Fruit fly (Drosophila melanogaster) whole organism, embryonic: ENCODE data around the gene CG14400.

Experiments used
- CG10267 ChIP-seq: fragments of 200-800 bp; sonication (Bioruptor generic); optimal IDR thresholded peaks from 2 replicates; lab custom pipeline; 2018; ENCODE audit warnings: missing biosample characterization, mild to moderate bottlenecking, missing genetic modification characterization, moderate library complexity
- CG11696 ChIP-seq: fragments of 200-800 bp; sonication (Bioruptor generic); IDR thresholded peaks from 2 replicates; pipeline ENCODE4 v1.3.6; 2022; ENCODE audit warnings: missing biosample characterization, missing genetic modification characterization
- CG12769 ChIP-seq: fragments of 200-800 bp; sonication (Bioruptor generic); optimal IDR thresholded peaks from 2 replicates; lab custom pipeline; 2019; ENCODE audit warnings: missing biosample characterization, mild to moderate bottlenecking, missing genetic modification characterization, moderate library complexity
- CG13287 ChIP-seq: fragments of 200-800 bp; sonication (Bioruptor generic); IDR thresholded peaks from 2 replicates; pipeline ENCODE4 v1.3.6; 2022; ENCODE audit warnings: missing biosample characterization, missing genetic modification characterization; ENCODE audit not compliant: partially characterized antibody
- CG14965 ChIP-seq: fragments of 200-800 bp; sonication (Bioruptor generic); optimal IDR thresholded peaks from 2 replicates; lab custom pipeline; 2016; ENCODE audit warnings: missing biosample characterization, missing genetic modification characterization, borderline replicate concordance
- CG15011 ChIP-seq: fragments of 200-800 bp; sonication (Bioruptor generic); optimal IDR thresholded peaks from 3 replicates; lab custom pipeline; 2018; ENCODE audit warnings: missing biosample characterization, mild to moderate bottlenecking, missing genetic modification characterization
- CG17361 ChIP-seq: fragments of 200-800 bp; sonication (Bioruptor generic); IDR thresholded peaks from 3 replicates; pipeline ENCODE4 v1.3.6; 2022; ENCODE audit warnings: missing biosample characterization, missing genetic modification characterization
- CG18619 ChIP-seq: fragments of 200-800 bp; sonication (Bioruptor generic); optimal IDR thresholded peaks from 3 replicates; lab custom pipeline; 2017; ENCODE audit warnings: missing biosample characterization, mild to moderate bottlenecking, missing genetic modification characterization
- CG18764 ChIP-seq: fragments of 200-800 bp; sonication (Bioruptor generic); optimal IDR thresholded peaks from 3 replicates; lab custom pipeline; 2016; ENCODE audit warnings: missing biosample characterization, missing genetic modification characterization
- CG2120 ChIP-seq: fragments of 200-800 bp; sonication (Bioruptor generic); optimal IDR thresholded peaks from 3 replicates; lab custom pipeline; 2016; ENCODE audit warnings: missing biosample characterization, missing genetic modification characterization
- CG2129 ChIP-seq: fragments of 200-800 bp; sonication (Bioruptor generic); IDR thresholded peaks from 2 replicates; pipeline ENCODE4 v1.3.6; 2022; ENCODE audit warnings: missing biosample characterization, missing genetic modification characterization; ENCODE audit not compliant: partially characterized antibody
- CG2199 ChIP-seq: fragments of 200-800 bp; sonication (Bioruptor generic); IDR thresholded peaks from 3 replicates; pipeline ENCODE4 v1.3.6; 2022; ENCODE audit warnings: missing biosample characterization, missing genetic modification characterization
- CG30431 ChIP-seq: fragments of 200-800 bp; sonication (Bioruptor generic); optimal IDR thresholded peaks from 2 replicates; lab custom pipeline; 2017; ENCODE audit warnings: missing biosample characterization, missing genetic modification characterization
- CG3065 ChIP-seq: fragments of 200-800 bp; sonication (Bioruptor generic); optimal IDR thresholded peaks from 2 replicates; lab custom pipeline; 2016; ENCODE audit warnings: missing biosample characterization, missing genetic modification characterization
- CG34224 ChIP-seq: fragments of 200-800 bp; sonication (Bioruptor generic); IDR thresholded peaks from 3 replicates; pipeline ENCODE4 v1.3.6; 2022; ENCODE audit warnings: missing biosample characterization, missing genetic modification characterization; ENCODE audit not compliant: partially characterized antibody
- CG34376 ChIP-seq: fragments of 200-800 bp; sonication (Bioruptor generic); optimal IDR thresholded peaks from 2 replicates; lab custom pipeline; 2018; ENCODE audit warnings: missing biosample characterization, mild to moderate bottlenecking, missing genetic modification characterization
- CG5180 ChIP-seq: fragments of 200-800 bp; sonication (Bioruptor generic); optimal IDR thresholded peaks from 3 replicates; lab custom pipeline; 2017; ENCODE audit warnings: missing biosample characterization, missing genetic modification characterization, mild to moderate bottlenecking, moderate library complexity, missing genetic modification reagents
- CG6683 ChIP-seq: fragments of 200-800 bp; sonication (Bioruptor generic); optimal IDR thresholded peaks from 2 replicates; lab custom pipeline; 2017; ENCODE audit warnings: missing biosample characterization, mild to moderate bottlenecking, missing genetic modification characterization, missing genetic modification reagents
- CG8281 ChIP-seq: fragments of 200-800 bp; sonication (Bioruptor generic); optimal IDR thresholded peaks from 2 replicates; lab custom pipeline; 2018; ENCODE audit warnings: missing biosample characterization, mild to moderate bottlenecking, missing genetic modification characterization, moderate library complexity
- CG8290 ChIP-seq, 3 experiments: fragments of 200-800 bp; sonication (Bioruptor generic); optimal IDR thresholded peaks; 2 replicates each; lab custom pipeline; 2016 to 2019; ENCODE audit warnings: missing biosample characterization in 3 of 3, missing genetic modification characterization in 3 of 3, mild to moderate bottlenecking in 2 of 3, moderate library complexity in 1 of 3
- CG9609 ChIP-seq: fragments of 200-800 bp; sonication (Bioruptor generic); optimal IDR thresholded peaks from 3 replicates; lab custom pipeline; 2016; ENCODE audit warnings: missing biosample characterization, missing genetic modification characterization
- CG9932 ChIP-seq: fragments of 200-800 bp; sonication (Bioruptor generic); IDR thresholded peaks from 2 replicates; pipeline ENCODE4 v1.3.6; 2022; ENCODE audit warnings: missing biosample characterization, missing genetic modification characterization
- D19A ChIP-seq: fragments of 200-800 bp; optimal IDR thresholded peaks from 3 replicates; lab custom pipeline; 2019; ENCODE audit warnings: missing biosample characterization, mild to moderate bottlenecking, missing genetic modification characterization, moderate library complexity
- Dad ChIP-seq: fragments of 200-800 bp; sonication (Bioruptor generic); optimal IDR thresholded peaks from 3 replicates; lab custom pipeline; 2016; ENCODE audit warnings: missing biosample characterization, missing genetic modification characterization
- H2.0 ChIP-seq: fragments of 200-800 bp; sonication (Bioruptor generic); IDR thresholded peaks from 2 replicates; pipeline ENCODE4 v1.3.6; 2022; ENCODE audit warnings: missing biosample characterization, missing genetic modification characterization
- Hey ChIP-seq: fragments of 200-800 bp; sonication (Bioruptor generic); optimal IDR thresholded peaks from 3 replicates; lab custom pipeline; 2018; ENCODE audit warnings: missing biosample characterization, mild to moderate bottlenecking, missing genetic modification characterization
- MBD-R2 ChIP-seq: fragments of 200-800 bp; sonication (Bioruptor generic); IDR thresholded peaks from 2 replicates; pipeline ENCODE4 v1.3.6; 2022; ENCODE audit warnings: missing biosample characterization, missing genetic modification characterization
- Nf-YC ChIP-seq: fragments of 200-800 bp; optimal IDR thresholded peaks from 3 replicates; lab custom pipeline; 2019; ENCODE audit warnings: missing biosample characterization, mild to moderate bottlenecking, missing genetic modification characterization, moderate library complexity
- Oli ChIP-seq: fragments of 200-800 bp; sonication (Bioruptor generic); optimal IDR thresholded peaks from 2 replicates; lab custom pipeline; 2018; ENCODE audit warnings: missing biosample characterization, mild to moderate bottlenecking, missing genetic modification characterization, moderate library complexity
- Sry-β ChIP-seq: fragments of 200-800 bp; sonication (Bioruptor generic); optimal IDR thresholded peaks from 2 replicates; lab custom pipeline; 2018; ENCODE audit warnings: missing biosample characterization, mild to moderate bottlenecking, missing genetic modification characterization, moderate library complexity
- YL-1 ChIP-seq: fragments of 200-800 bp; sonication (Bioruptor generic); optimal IDR thresholded peaks from 3 replicates; lab custom pipeline; 2017; ENCODE audit warnings: missing biosample characterization, mild to moderate bottlenecking, missing genetic modification characterization
- bab2 ChIP-seq: fragments of 200-800 bp; sonication (Bioruptor generic); optimal IDR thresholded peaks from 2 replicates; lab custom pipeline; 2016; ENCODE audit warnings: missing biosample characterization, missing genetic modification characterization
- bcd ChIP-seq: fragments of 200-800 bp; sonication (Bioruptor generic); optimal IDR thresholded peaks from 2 replicates; lab custom pipeline; 2017; ENCODE audit warnings: missing biosample characterization, mild to moderate bottlenecking, missing genetic modification characterization
- br ChIP-seq: fragments of >200 bp; optimal IDR thresholded peaks from 2 replicates; lab custom pipeline; 2017
- bsh ChIP-seq, 2 experiments: fragments of 200-800 bp; sonication (Bioruptor generic); optimal IDR thresholded peaks; 2 replicates each; lab custom pipeline; 2017 to 2018; ENCODE audit warnings: mild to moderate bottlenecking in 2 of 2, missing biosample characterization in 2 of 2, missing genetic modification characterization in 2 of 2, moderate library complexity in 1 of 2
- chinmo ChIP-seq: fragments of 200-800 bp; sonication (Bioruptor generic); IDR thresholded peaks from 4 replicates; pipeline ENCODE4 v1.3.6; 2022; ENCODE audit warnings: missing biosample characterization, missing genetic modification characterization; ENCODE audit not compliant: partially characterized antibody
- chm ChIP-seq: fragments of 200-800 bp; sonication (Bioruptor generic); IDR thresholded peaks from 2 replicates; pipeline ENCODE4 v1.3.6; 2022; ENCODE audit warnings: missing biosample characterization, missing genetic modification characterization
- corto ChIP-seq: fragments of 200-800 bp; sonication (Bioruptor generic); optimal IDR thresholded peaks from 2 replicates; lab custom pipeline; 2016; ENCODE audit warnings: missing biosample characterization, mild to moderate bottlenecking, missing genetic modification characterization, moderate library complexity
- cwo ChIP-seq: fragments of 200-800 bp; sonication (Bioruptor generic); optimal IDR thresholded peaks from 3 replicates; lab custom pipeline; 2017; ENCODE audit warnings: missing biosample characterization, missing genetic modification characterization, mild to moderate bottlenecking, moderate library complexity, missing genetic modification reagents
- emc ChIP-seq: fragments of 200-800 bp; sonication (Bioruptor generic); optimal IDR thresholded peaks from 2 replicates; lab custom pipeline; 2016; ENCODE audit warnings: missing biosample characterization, missing genetic modification characterization
- eve ChIP-seq, 2 experiments: fragments of >200 bp; optimal IDR thresholded peaks; 2 replicates each; lab custom pipeline; 2017; ENCODE audit warnings: missing biosample characterization in 2 of 2, missing genetic modification characterization in 2 of 2
- lilli ChIP-seq: fragments of 200-800 bp; sonication (Bioruptor generic); optimal IDR thresholded peaks from 3 replicates; lab custom pipeline; 2016; ENCODE audit warnings: missing biosample characterization, missing genetic modification characterization
- sc ChIP-seq, 3 experiments: fragments of >200 bp in 2 of 3; fragments of 200-800 bp in 1 of 3; sonication (Bioruptor generic) in 1 of 3; optimal IDR thresholded peaks; 2 replicates in 2 of 3; 3 replicates in 1 of 3; lab custom pipeline; 2017; ENCODE audit warnings: mild to moderate bottlenecking in 1 of 3, missing biosample characterization in 1 of 3, missing genetic modification characterization in 1 of 3, missing genetic modification reagents in 1 of 3
- schlank ChIP-seq: fragments of 200-800 bp; sonication (Bioruptor generic); optimal IDR thresholded peaks from 2 replicates; lab custom pipeline; 2018; ENCODE audit warnings: missing biosample characterization, mild to moderate bottlenecking, missing genetic modification characterization
- sens ChIP-seq: fragments of 200-800 bp; sonication (Bioruptor generic); peaks from one replicate; lab custom pipeline; 2016; ENCODE audit warnings: missing biosample characterization, missing genetic modification characterization
- sr ChIP-seq: fragments of 200-800 bp; sonication (Bioruptor generic); IDR thresholded peaks from 3 replicates; pipeline ENCODE4 v1.3.6; 2022; ENCODE audit warnings: missing biosample characterization, missing genetic modification characterization
- ssp ChIP-seq: fragments of 200-800 bp; sonication (Bioruptor generic); IDR thresholded peaks from 2 replicates; pipeline ENCODE4 v1.3.6; 2022; ENCODE audit warnings: missing biosample characterization, missing genetic modification characterization
- wdn ChIP-seq: fragments of 200-800 bp; sonication (Bioruptor generic); IDR thresholded peaks from 2 replicates; pipeline ENCODE4 v1.3.6; 2022; ENCODE audit warnings: missing biosample characterization, missing genetic modification characterization
- zfh2 ChIP-seq: fragments of 200-800 bp; sonication (Bioruptor generic); optimal IDR thresholded peaks from 2 replicates; lab custom pipeline; 2016; ENCODE audit warnings: missing biosample characterization, missing genetic modification characterization

The CG14400 gene

dm6 chr2L:20896681-20897341, 39.1 kb upstream of the CG14400 start (continued):
- TF ChIP-seq YL-1 (GFP tag; lab: Kevin White, UChicago) (peak; percentile 22), D19A (tag; lab: Kevin White, UChicago) (peak; percentile 57), CG2129 (GFP tag; lab: Robert Waterston, UW) (no peak), bab2 (peak; percentile 9), chinmo (GFP tag; lab: Robert Waterston, UW) (no peak), CG30431 (GFP tag; lab: Kevin White, UChicago) (no peak), MBD-R2 (GFP tag; lab: Robert Waterston, UW) (no peak), CG9932 (GFP tag; lab: Robert Waterston, UW) (no peak), lilli (GFP tag; lab: Kevin White, UChicago) (no peak), CG17361 (GFP tag; lab: Robert Waterston, UW) (no peak), CG2199 (GFP tag; lab: Robert Waterston, UW) (no peak; the same call in 2 of the 3 replicates), zfh2 (GFP tag; lab: Kevin White, UChicago) (no peak), CG34224 (GFP tag; lab: Robert Waterston, UW) (no peak), chm (no peak; the same call in 1 of the 2 replicates), br (lab: Kevin White, UChicago) (no peak), wdn (GFP tag; lab: Robert Waterston, UW) (no peak), eve (GFP tag; optimal IDR thresholded peaks at IDR 0.05; lab: Kevin White, UChicago) (peak in 1 of 2 experiments; percentile 20), emc (GFP tag; lab: Kevin White, UChicago) (no peak), CG12769 (tag; lab: Kevin White, UChicago) (no peak), CG2120 (GFP tag; lab: Kevin White, UChicago) (no peak), CG18764 (GFP tag; lab: Kevin White, UChicago) (peak; percentile 35), Hey (tag; lab: Kevin White, UChicago) (no peak), CG8281 (tag; lab: Kevin White, UChicago) (peak; percentile 3), CG34376 (GFP tag; lab: Kevin White, UChicago) (no peak), CG10267 (no peak), CG9609 (GFP tag; lab: Kevin White, UChicago) (no peak), H2.0 (no peak), ssp (GFP tag; lab: Robert Waterston, UW) (no peak), sr (no peak), CG13287 (GFP tag; lab: Robert Waterston, UW) (no peak), Sry-β (GFP tag; lab: Kevin White, UChicago) (peak; percentile 37), CG6683 (GFP tag; lab: Kevin White, UChicago) (no peak), Nf-YC (tag; lab: Kevin White, UChicago) (no peak), sens (GFP tag; lab: Kevin White, UChicago) (peak; percentile 88), CG3065 (GFP tag; lab: Kevin White, UChicago) (no peak), CG14965 (GFP tag; lab: Kevin White, UChicago) (no peak), bcd (GFP tag; lab: Kevin White, UChicago) (no peak), bsh (GFP tag; optimal IDR thresholded peaks at IDR 0.05; lab: Kevin White, UChicago) (peak in 1 of 2 experiments; percentile 66), CG18619 (GFP tag; lab: Kevin White, UChicago) (peak; percentile 42), corto (GFP tag; lab: Kevin White, UChicago) (no peak), Oli (tag; lab: Kevin White, UChicago) (no peak), cwo (GFP tag; lab: Kevin White, UChicago) (no peak), CG15011 (GFP tag; lab: Kevin White, UChicago) (no peak), Dad (no peak), sc (optimal IDR thresholded peaks at IDR 0.05; lab: Kevin White, UChicago) (no peak), sc (GFP tag; optimal IDR thresholded peaks at IDR 0.05; lab: Kevin White, UChicago) (peak; percentile 52), schlank (tag; lab: Kevin White, UChicago) (peak; percentile 15), CG11696 (GFP tag; lab: Robert Waterston, UW) (no peak), CG8290 (GFP tag; optimal IDR thresholded peaks at IDR 0.05; lab: Kevin White, UChicago) (no peak), CG8290 (tag; optimal IDR thresholded peaks at IDR 0.05; lab: Kevin White, UChicago) (peak; percentile 25 to 32), CG5180 (peak; percentile 72)
